Fruit fly (Drosophila melanogaster) whole organism, embryonic: Measurements from ENCODE around the gene CG7276.

Experiments used
- Abd-B ChIP-seq: fragments of 200-800 bp; sonication (Bioruptor generic); optimal IDR thresholded peaks from 2 replicates; lab custom pipeline; 2018; ENCODE audit warnings: missing biosample characterization, mild to moderate bottlenecking, missing genetic modification characterization, moderate library complexity
- Atf6 ChIP-seq: fragments of 200-800 bp; sonication (Bioruptor generic); IDR thresholded peaks from 2 replicates; pipeline ENCODE4 v1.3.6; 2022; ENCODE audit warnings: missing biosample characterization, missing genetic modification characterization
- Bteb2 ChIP-seq: fragments of 200-800 bp; sonication (Bioruptor generic); optimal IDR thresholded peaks from 2 replicates; lab custom pipeline; 2016; ENCODE audit warnings: missing biosample characterization, missing genetic modification characterization
- CG11504 ChIP-seq: fragments of 200-800 bp; sonication (Bioruptor generic); optimal IDR thresholded peaks from 3 replicates; lab custom pipeline; 2019; ENCODE audit warnings: missing biosample characterization, mild to moderate bottlenecking, missing genetic modification characterization, moderate library complexity
- CG11695 ChIP-seq: fragments of 200-800 bp; sonication (Bioruptor generic); IDR thresholded peaks from 3 replicates; pipeline ENCODE4 v1.3.6; 2022; ENCODE audit warnings: missing biosample characterization, missing genetic modification characterization
- CG12219 ChIP-seq: fragments of 200-800 bp; sonication (Bioruptor generic); optimal IDR thresholded peaks from 3 replicates; lab custom pipeline; 2018; ENCODE audit warnings: missing biosample characterization, mild to moderate bottlenecking, missing genetic modification characterization
- CG12769 ChIP-seq: fragments of 200-800 bp; sonication (Bioruptor generic); optimal IDR thresholded peaks from 2 replicates; lab custom pipeline; 2019; ENCODE audit warnings: missing biosample characterization, mild to moderate bottlenecking, missing genetic modification characterization, moderate library complexity
- CG17568 ChIP-seq: fragments of 200-800 bp; sonication (Bioruptor generic); optimal IDR thresholded peaks from 2 replicates; lab custom pipeline; 2018; ENCODE audit warnings: missing biosample characterization, mild to moderate bottlenecking, missing genetic modification characterization, moderate library complexity
- CG17829 ChIP-seq: fragments of 200-800 bp; optimal IDR thresholded peaks from 2 replicates; lab custom pipeline; 2019; ENCODE audit warnings: missing biosample characterization, mild to moderate bottlenecking, missing genetic modification characterization, moderate library complexity
- CG3407 ChIP-seq: fragments of 200-800 bp; sonication (Bioruptor generic); optimal IDR thresholded peaks from 2 replicates; lab custom pipeline; 2018; ENCODE audit warnings: missing biosample characterization, mild to moderate bottlenecking, missing genetic modification characterization
- CG3995 ChIP-seq: fragments of 200-800 bp; sonication (Bioruptor generic); optimal IDR thresholded peaks from 3 replicates; lab custom pipeline; 2016; ENCODE audit warnings: missing biosample characterization, missing genetic modification characterization
- CG4282 ChIP-seq: fragments of 200-800 bp; sonication (Bioruptor generic); optimal IDR thresholded peaks from 2 replicates; lab custom pipeline; 2016; ENCODE audit warnings: missing biosample characterization, missing genetic modification characterization
- CG4404 ChIP-seq: fragments of 200-800 bp; sonication (Bioruptor generic); IDR thresholded peaks from 2 replicates; pipeline ENCODE4 v1.3.6; 2022; ENCODE audit warnings: missing biosample characterization, missing genetic modification characterization
- CG7271 ChIP-seq: fragments of 200-800 bp; sonication (Bioruptor generic); optimal IDR thresholded peaks from 2 replicates; lab custom pipeline; 2018; ENCODE audit warnings: missing biosample characterization, mild to moderate bottlenecking, missing genetic modification characterization, moderate library complexity
- CG7963 ChIP-seq: fragments of 200-800 bp; sonication (Bioruptor generic); IDR thresholded peaks from 3 replicates; pipeline ENCODE4 v1.3.6; 2022; ENCODE audit warnings: missing biosample characterization, missing genetic modification characterization; ENCODE audit not compliant: partially characterized antibody
- CG9817 ChIP-seq: fragments of 200-800 bp; sonication (Bioruptor generic); optimal IDR thresholded peaks from 2 replicates; lab custom pipeline; 2018; ENCODE audit warnings: missing biosample characterization, mild to moderate bottlenecking, missing genetic modification characterization, moderate library complexity
- D ChIP-seq, 2 experiments: fragments of 200-800 bp in 1 of 2; fragments of >200 bp in 1 of 2; sonication (Bioruptor generic) in 1 of 2; optimal IDR thresholded peaks; 2 replicates in 1 of 2; 3 replicates in 1 of 2; lab custom pipeline; 2017; ENCODE audit warnings: mild to moderate bottlenecking in 1 of 2, missing biosample characterization in 1 of 2, missing genetic modification characterization in 1 of 2, missing genetic modification reagents in 1 of 2
- Drgx ChIP-seq: fragments of 200-800 bp; sonication (Bioruptor generic); IDR thresholded peaks from 2 replicates; pipeline ENCODE4 v1.3.6; 2022; ENCODE audit warnings: missing biosample characterization, missing genetic modification characterization
- E2f2 ChIP-seq: fragments of 200-800 bp; sonication (Bioruptor generic); IDR thresholded peaks from 2 replicates; pipeline ENCODE4 v1.3.6; 2022; ENCODE audit warnings: missing biosample characterization, missing genetic modification characterization
- Eip74EF ChIP-seq, 2 experiments: fragments of 200-800 bp in 1 of 2; fragments of >200 bp in 1 of 2; sonication (Bioruptor generic) in 1 of 2; optimal IDR thresholded peaks; 2 replicates each; lab custom pipeline; 2017 to 2019; ENCODE audit warnings: missing biosample characterization in 2 of 2, missing genetic modification characterization in 2 of 2, mild to moderate bottlenecking in 1 of 2, moderate library complexity in 1 of 2
- Med ChIP-seq: fragments of 200-800 bp; sonication (Bioruptor generic); peaks from one replicate; lab custom pipeline; 2016; ENCODE audit warnings: missing biosample characterization, missing genetic modification characterization, mild to moderate bottlenecking, inconsistent platforms, moderate library complexity
- NK7.1 ChIP-seq: fragments of 200-800 bp; sonication (Bioruptor generic); optimal IDR thresholded peaks from 3 replicates; lab custom pipeline; 2016; ENCODE audit warnings: missing biosample characterization, missing genetic modification characterization
- Six4 ChIP-seq: fragments of 200-800 bp; sonication (Bioruptor generic); optimal IDR thresholded peaks from 2 replicates; lab custom pipeline; 2016; ENCODE audit warnings: missing biosample characterization, missing genetic modification characterization
- Sox100B ChIP-seq: fragments of 200-800 bp; sonication (Bioruptor generic); optimal IDR thresholded peaks from 3 replicates; lab custom pipeline; 2018; ENCODE audit warnings: missing biosample characterization, mild to moderate bottlenecking, missing genetic modification characterization
- Ssrp ChIP-seq: fragments of 200-800 bp; sonication (Bioruptor generic); optimal IDR thresholded peaks from 2 replicates; lab custom pipeline; 2018; ENCODE audit warnings: missing biosample characterization, mild to moderate bottlenecking, missing genetic modification characterization, moderate library complexity
- Vsx1 ChIP-seq: fragments of 200-800 bp; sonication (Bioruptor generic); optimal IDR thresholded peaks from 2 replicates; lab custom pipeline; 2017; ENCODE audit warnings: missing biosample characterization, mild to moderate bottlenecking, missing genetic modification characterization, missing genetic modification reagents
- Xrp1 ChIP-seq: fragments of 200-800 bp; sonication (Bioruptor generic); IDR thresholded peaks from 2 replicates; pipeline ENCODE4 v1.3.6; 2022; ENCODE audit warnings: missing biosample characterization, missing genetic modification characterization
- ash1 ChIP-seq: fragments of 200-800 bp; sonication (Bioruptor generic); optimal IDR thresholded peaks from 2 replicates; lab custom pipeline; 2018; ENCODE audit warnings: missing biosample characterization, mild to moderate bottlenecking, missing genetic modification characterization
- br ChIP-seq: fragments of >200 bp; optimal IDR thresholded peaks from 2 replicates; lab custom pipeline; 2017
- cad ChIP-seq: fragments of >200 bp; optimal IDR thresholded peaks from 2 replicates; lab custom pipeline; 2017; ENCODE audit warnings: missing biosample characterization, missing genetic modification characterization
- chm ChIP-seq: fragments of 200-800 bp; sonication (Bioruptor generic); IDR thresholded peaks from 2 replicates; pipeline ENCODE4 v1.3.6; 2022; ENCODE audit warnings: missing biosample characterization, missing genetic modification characterization
- dimm ChIP-seq: fragments of 200-800 bp; sonication (Bioruptor generic); IDR thresholded peaks from 2 replicates; pipeline ENCODE4 v1.3.6; 2022; ENCODE audit warnings: missing biosample characterization, missing genetic modification characterization
- eve ChIP-seq, 2 experiments: fragments of >200 bp; optimal IDR thresholded peaks; 2 replicates each; lab custom pipeline; 2017; ENCODE audit warnings: missing biosample characterization in 2 of 2, missing genetic modification characterization in 2 of 2
- h ChIP-seq: fragments of >200 bp; optimal IDR thresholded peaks from 2 replicates; lab custom pipeline; 2017
- ham ChIP-seq: fragments of 200-800 bp; sonication (Bioruptor generic); IDR thresholded peaks from 2 replicates; pipeline ENCODE4 v1.3.6; 2022; ENCODE audit warnings: missing biosample characterization, missing genetic modification characterization
- hb ChIP-seq: fragments of 200-800 bp; sonication (Bioruptor generic); IDR thresholded peaks from 3 replicates; pipeline ENCODE4 v1.3.6; 2022; ENCODE audit warnings: missing biosample characterization, missing genetic modification characterization; ENCODE audit not compliant: partially characterized antibody
- her ChIP-seq: fragments of 200-800 bp; sonication (Bioruptor generic); optimal IDR thresholded peaks from 2 replicates; lab custom pipeline; 2016; ENCODE audit warnings: missing biosample characterization, missing genetic modification characterization
- kah ChIP-seq: fragments of 200-800 bp; sonication (Bioruptor generic); optimal IDR thresholded peaks from 2 replicates; lab custom pipeline; 2018; ENCODE audit warnings: missing biosample characterization, mild to moderate bottlenecking, missing genetic modification characterization
- ken ChIP-seq: fragments of 200-800 bp; sonication (Bioruptor generic); IDR thresholded peaks from 3 replicates; pipeline ENCODE4 v1.3.6; 2022; ENCODE audit warnings: missing biosample characterization, missing genetic modification characterization
- knrl ChIP-seq: fragments of 200-800 bp; sonication (Bioruptor generic); IDR thresholded peaks from 3 replicates; pipeline ENCODE4 v1.3.6; 2022; ENCODE audit warnings: missing biosample characterization, missing genetic modification characterization; ENCODE audit not compliant: partially characterized antibody
- lab ChIP-seq: fragments of 200-800 bp; sonication (Bioruptor generic); optimal IDR thresholded peaks from 3 replicates; lab custom pipeline; 2017; ENCODE audit warnings: missing biosample characterization, missing genetic modification characterization, mild to moderate bottlenecking, moderate library complexity, missing genetic modification reagents
- nau ChIP-seq: fragments of 200-800 bp; sonication (Bioruptor generic); optimal IDR thresholded peaks from 3 replicates; lab custom pipeline; 2017; ENCODE audit warnings: missing biosample characterization, mild to moderate bottlenecking, missing genetic modification characterization, missing genetic modification reagents
- nmo ChIP-seq: fragments of 200-800 bp; sonication (Bioruptor generic); optimal IDR thresholded peaks from 2 replicates; lab custom pipeline; 2018; ENCODE audit warnings: missing biosample characterization, mild to moderate bottlenecking, missing genetic modification characterization, moderate library complexity
- pita ChIP-seq: fragments of 200-800 bp; sonication (Bioruptor generic); optimal IDR thresholded peaks from 2 replicates; lab custom pipeline; 2017; ENCODE audit warnings: missing biosample characterization, mild to moderate bottlenecking, missing genetic modification characterization
- sima ChIP-seq: fragments of 200-800 bp; sonication (Bioruptor generic); optimal IDR thresholded peaks from 2 replicates; lab custom pipeline; 2016; ENCODE audit warnings: missing biosample characterization, missing genetic modification characterization
- sob ChIP-seq: fragments of 200-800 bp; sonication (Bioruptor generic); IDR thresholded peaks from 2 replicates; pipeline ENCODE4 v1.3.6; 2022; ENCODE audit warnings: missing biosample characterization, missing genetic modification characterization
- stwl ChIP-seq: fragments of 200-800 bp; sonication (Bioruptor generic); optimal IDR thresholded peaks from 3 replicates; lab custom pipeline; 2018; ENCODE audit warnings: missing biosample characterization, mild to moderate bottlenecking, missing genetic modification characterization, moderate library complexity
- trh ChIP-seq: fragments of 200-800 bp; sonication (Bioruptor generic); optimal IDR thresholded peaks from 2 replicates; lab custom pipeline; 2016; ENCODE audit warnings: missing biosample characterization, missing genetic modification characterization
- usp ChIP-seq: fragments of >200 bp; optimal IDR thresholded peaks from 2 replicates; lab custom pipeline; 2017; ENCODE audit warnings: missing biosample characterization, missing genetic modification characterization
- vfl ChIP-seq: fragments of 200-800 bp; sonication (Bioruptor generic); optimal IDR thresholded peaks from 2 replicates; lab custom pipeline; 2016; ENCODE audit warnings: missing biosample characterization, missing genetic modification characterization
- wor ChIP-seq: fragments of 200-800 bp; sonication (Bioruptor generic); IDR thresholded peaks from 2 replicates; pipeline ENCODE4 v1.3.6; 2022; ENCODE audit warnings: missing biosample characterization, missing genetic modification characterization

The CG7276 gene

DNA sequence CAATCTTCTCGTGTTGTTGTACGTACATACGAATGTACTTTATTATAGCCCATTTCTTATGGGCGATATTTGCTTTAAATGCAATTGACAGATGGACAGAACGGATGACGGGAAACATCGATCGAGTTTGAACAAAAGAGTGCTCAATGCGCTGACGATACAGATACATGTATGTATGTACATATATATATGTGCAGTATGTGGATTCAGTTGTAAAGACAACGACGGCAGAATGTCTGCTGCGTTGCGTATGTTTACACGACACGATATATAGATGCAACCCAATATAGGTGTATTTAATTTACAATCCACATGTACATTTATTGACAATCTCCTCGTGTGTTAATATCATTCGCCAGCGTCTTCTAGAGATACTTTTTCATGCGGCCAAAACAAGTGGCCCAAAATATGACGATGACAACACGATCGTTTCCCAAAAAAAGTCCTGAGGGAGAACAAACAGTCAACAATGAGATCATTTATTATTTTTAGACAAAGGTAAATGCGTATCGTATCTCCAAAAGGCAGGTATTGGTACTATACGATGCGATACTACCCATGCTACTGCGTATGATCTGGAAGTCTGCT is 32.7 kb downstream of the CG7276 start (continued):
- TF ChIP-seq eve (GFP tag; optimal IDR thresholded peaks at IDR 0.05; lab: Kevin White, UChicago) (no peak), nmo (GFP tag; lab: Kevin White, UChicago) (no peak), CG11695 (GFP tag; lab: Robert Waterston, UW) (no peak; the same call in 2 of the 3 replicates), Ssrp (tag; lab: Kevin White, UChicago) (no peak), lab (GFP tag; lab: Kevin White, UChicago) (peak; percentile 24), ash1 (no peak), Abd-B (GFP tag; lab: Kevin White, UChicago) (no peak), her (GFP tag; lab: Kevin White, UChicago) (no peak), CG4282 (GFP tag; lab: Kevin White, UChicago) (no peak), stwl (tag; lab: Kevin White, UChicago) (no peak), CG7271 (tag; lab: Kevin White, UChicago) (no peak), ham (GFP tag; lab: Robert Waterston, UW) (no peak), CG4404 (GFP tag; lab: Robert Waterston, UW) (no peak), Eip74EF (GFP tag; optimal IDR thresholded peaks at IDR 0.05; lab: Kevin White, UChicago) (no peak), knrl (GFP tag; lab: Robert Waterston, UW) (no peak), NK7.1 (no peak), cad (GFP tag; lab: Kevin White, UChicago) (no peak), Med (peak; percentile 36), CG9817 (tag; lab: Kevin White, UChicago) (no peak), Sox100B (GFP tag; lab: Kevin White, UChicago) (peak; percentile 29), CG12769 (peak; percentile 66), usp (GFP tag; lab: Kevin White, UChicago) (no peak), CG11504 (tag; lab: Kevin White, UChicago) (no peak), dimm (no peak), Xrp1 (no peak), Six4 (GFP tag; lab: Kevin White, UChicago) (no peak), trh (GFP tag; lab: Kevin White, UChicago) (no peak), vfl (GFP tag; lab: Kevin White, UChicago) (no peak), CG3407 (peak; percentile 23), hb (GFP tag; lab: Robert Waterston, UW) (no peak), CG7963 (GFP tag; lab: Robert Waterston, UW) (no peak), nau (GFP tag; lab: Kevin White, UChicago) (no peak), CG17568 (peak; percentile 19), sob (GFP tag; lab: Robert Waterston, UW) (no peak), wor (GFP tag; lab: Robert Waterston, UW) (no peak), CG12219 (no peak), Vsx1 (GFP tag; lab: Kevin White, UChicago) (no peak), CG17829 (tag; lab: Kevin White, UChicago) (no peak), ken (no peak), chm (GFP tag; lab: Robert Waterston, UW) (peak; percentile 66), h (lab: Kevin White, UChicago) (no peak), Bteb2 (GFP tag; lab: Kevin White, UChicago) (no peak), sima (GFP tag; lab: Kevin White, UChicago) (no peak), Atf6 (no peak), kah (GFP tag; lab: Kevin White, UChicago) (no peak), pita (GFP tag; lab: Kevin White, UChicago) (no peak), E2f2 (GFP tag; lab: Robert Waterston, UW) (no peak), Drgx (GFP tag; lab: Robert Waterston, UW) (no peak), br (no peak), D (optimal IDR thresholded peaks at IDR 0.05; lab: Kevin White, UChicago) (no peak), D (GFP tag; optimal IDR thresholded peaks at IDR 0.05; lab: Kevin White, UChicago) (peak; percentile 17), CG3995 (GFP tag; lab: Kevin White, UChicago) (no peak)
